Worm (Caenorhabditis elegans): ENCODE data around the gene T14B4.1.

ce11 chrII:6783377-6783829 is 46.7 kb downstream of the T14B4.1 start, which contains the start of gene gldi-2:
- TF ChIP-seq lin-13 (tag; optimal IDR thresholded peaks at IDR 0.05) (no peak), sptf-1 (tag; optimal IDR thresholded peaks at IDR 0.05) (no peak), unc-62 (GFP tag; optimal IDR thresholded peaks at IDR 0.05) (no peak), snpc-4 (tag; optimal IDR thresholded peaks at IDR 0.05) (no peak), elt-3 (tag; optimal IDR thresholded peaks at IDR 0.05) (no peak), pha-4 (tag; optimal IDR thresholded peaks at IDR 0.05) (no peak), mep-1 (tag; optimal IDR thresholded peaks at IDR 0.05) (no peak)

Data from whole organism, mixed stage, embryonic.